Worm (Caenorhabditis elegans): Measurements from ENCODE around the gene otpl-8.

- no peak for TF ChIP-seq him-1 (tag; optimal IDR thresholded peaks at IDR 0.05)
- no peak for TF ChIP-seq dao-5 (tag; optimal IDR thresholded peaks at IDR 0.05)
- TF ChIP-seq W03F9.2 (tag; optimal IDR thresholded peaks at IDR 0.05), result no peak
These were observed 14.1 kb downstream of the otpl-8 start, which contains the start of gene E01G6.2 for ce11 chrX:12256594-12257048.
